Fruit fly (Drosophila melanogaster): ENCODE results near the gene HGTX.

HGTX gene

DNA sequence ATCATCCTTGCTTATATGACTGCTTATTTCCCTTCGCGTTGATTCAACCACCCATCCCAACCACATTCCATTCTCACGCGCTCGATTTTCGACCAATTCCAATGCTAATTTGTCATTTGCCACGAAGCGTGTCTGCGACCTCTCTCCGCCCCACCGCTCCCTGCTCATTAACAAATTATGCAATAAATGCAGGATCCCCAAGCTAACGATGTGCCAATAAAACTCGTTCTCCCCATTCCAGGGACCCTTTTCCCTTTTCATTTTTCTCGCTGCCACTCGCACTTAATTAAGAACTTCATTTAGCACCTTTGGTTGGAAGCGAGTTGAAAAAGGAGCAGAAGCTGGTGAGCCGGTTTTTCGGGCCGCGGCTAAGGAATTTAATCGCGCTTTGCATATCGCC lies 46.6 kb upstream of the HGTX start:
- TF ChIP-seq dsf (GFP tag; optimal IDR thresholded peaks at IDR 0.05; ENCODE audit: borderline replicate concordance), result no peak
- TF ChIP-seq Hr78 (GFP tag; optimal IDR thresholded peaks at IDR 0.05), result no peak
- no peak for TF ChIP-seq Sp1 (GFP tag; optimal IDR thresholded peaks at IDR 0.05)
- TF ChIP-seq jim (GFP tag; optimal IDR thresholded peaks at IDR 0.05), result no peak
- no peak for TF ChIP-seq lola (GFP tag; optimal IDR thresholded peaks at IDR 0.05)
- no peak for TF ChIP-seq HLH106 (tag; optimal IDR thresholded peaks at IDR 0.05)
- TF ChIP-seq psq (GFP tag; optimal IDR thresholded peaks at IDR 0.05), result no peak
- no peak for TF ChIP-seq woc (GFP tag; optimal IDR thresholded peaks at IDR 0.05)
- no peak for TF ChIP-seq Abd-B (GFP tag; optimal IDR thresholded peaks at IDR 0.05)
- no peak for TF ChIP-seq Rel (GFP tag; optimal IDR thresholded peaks at IDR 0.05)
- TF ChIP-seq Rel (tag; optimal IDR thresholded peaks at IDR 0.05), result no peak
- TF ChIP-seq Hnf4 (GFP tag; optimal IDR thresholded peaks at IDR 0.05), result no peak
- TF ChIP-seq ey (GFP tag; optimal IDR thresholded peaks at IDR 0.05), result no peak
- TF ChIP-seq Vsx2 (GFP tag; optimal IDR thresholded peaks at IDR 0.05; ENCODE audit: partially characterized antibody), result no peak
- no peak for TF ChIP-seq Dfd (GFP tag; optimal IDR thresholded peaks at IDR 0.05)
- no peak for TF ChIP-seq N (GFP tag; optimal IDR thresholded peaks at IDR 0.05)

DNA sequence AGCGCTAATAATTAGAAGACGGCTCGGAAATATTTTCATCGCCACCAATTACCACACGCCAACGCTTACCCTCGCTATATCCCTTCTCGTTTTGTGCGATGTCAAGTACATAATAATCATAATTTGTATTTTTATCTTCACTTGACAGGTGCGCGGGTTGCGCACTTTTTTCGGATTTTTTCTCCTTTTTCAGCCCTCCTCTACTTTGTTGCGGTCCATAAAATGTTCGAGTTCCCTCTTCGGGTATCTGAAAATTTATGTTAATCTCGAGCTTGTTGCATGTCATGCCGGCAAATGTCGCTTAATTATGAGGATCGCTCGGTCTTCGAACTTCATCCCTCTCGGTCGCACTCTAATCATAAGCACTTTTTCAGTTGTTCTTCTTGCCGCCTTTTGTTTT lies 45.8 kb upstream of the HGTX start:
- TF ChIP-seq Abd-B (GFP tag; optimal IDR thresholded peaks at IDR 0.05) (no peak), ey (GFP tag; optimal IDR thresholded peaks at IDR 0.05) (no peak), fru (GFP tag; optimal IDR thresholded peaks at IDR 0.05) (no peak), CG32264 (GFP tag; optimal IDR thresholded peaks at IDR 0.05) (no peak), Mio (GFP tag; optimal IDR thresholded peaks at IDR 0.05) (no peak), Hnf4 (GFP tag; optimal IDR thresholded peaks at IDR 0.05) (no peak), Vsx2 (GFP tag; optimal IDR thresholded peaks at IDR 0.05; ENCODE audit: partially characterized antibody) (no peak), foxo (GFP tag; optimal IDR thresholded peaks at IDR 0.05) (no peak), woc (GFP tag; optimal IDR thresholded peaks at IDR 0.05) (no peak), jim (GFP tag; optimal IDR thresholded peaks at IDR 0.05) (no peak), Hr83 (GFP tag; optimal IDR thresholded peaks at IDR 0.05; ENCODE audit: poor library complexity, severe bottlenecking) (no peak), Hr78 (GFP tag; optimal IDR thresholded peaks at IDR 0.05) (no peak), Rel (GFP tag; optimal IDR thresholded peaks at IDR 0.05) (no peak), Rel (tag; optimal IDR thresholded peaks at IDR 0.05) (no peak)

DNA sequence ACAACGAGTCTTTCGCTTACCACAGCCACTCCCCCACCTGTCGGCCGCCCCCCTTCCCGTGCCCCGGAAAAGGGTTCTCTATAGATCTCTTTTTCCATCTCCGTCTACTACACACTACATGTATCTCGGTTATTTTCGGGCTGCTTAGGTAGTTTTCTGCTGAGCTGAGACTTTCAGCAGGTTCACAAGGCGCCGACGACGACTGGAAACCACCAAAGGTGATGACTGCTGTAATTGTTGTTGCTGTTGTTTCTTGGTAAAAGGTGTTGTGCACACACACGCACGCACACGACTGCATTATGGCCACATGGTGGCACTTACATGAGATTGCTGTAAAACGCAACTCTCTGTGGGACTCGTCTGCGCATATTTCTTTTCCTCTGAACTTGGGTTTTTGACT lies 44.4 kb upstream of the HGTX start:
- TF ChIP-seq sage (GFP tag; optimal IDR thresholded peaks at IDR 0.05), result no peak
- no peak for TF ChIP-seq Abd-B (GFP tag; optimal IDR thresholded peaks at IDR 0.05)
- no peak for TF ChIP-seq CrebA (GFP tag; optimal IDR thresholded peaks at IDR 0.05; ENCODE audit: borderline replicate concordance)
- no peak for TF ChIP-seq HLH106 (tag; optimal IDR thresholded peaks at IDR 0.05)
- TF ChIP-seq pan (optimal IDR thresholded peaks at IDR 0.05), result no peak
- TF ChIP-seq woc (GFP tag; optimal IDR thresholded peaks at IDR 0.05), result no peak
- TF ChIP-seq tai (GFP tag; optimal IDR thresholded peaks at IDR 0.05), result no peak
- TF ChIP-seq usp (GFP tag; optimal IDR thresholded peaks at IDR 0.05), result no peak
- TF ChIP-seq N (GFP tag; optimal IDR thresholded peaks at IDR 0.05), result no peak
- no peak for TF ChIP-seq Hr78 (GFP tag; optimal IDR thresholded peaks at IDR 0.05)
- no peak for TF ChIP-seq CG9705 (GFP tag; optimal IDR thresholded peaks at IDR 0.05)
- TF ChIP-seq Dfd (GFP tag; optimal IDR thresholded peaks at IDR 0.05), result no peak
- TF ChIP-seq Myc (optimal IDR thresholded peaks at IDR 0.05), result no peak
- no peak for TF ChIP-seq Rel (GFP tag; optimal IDR thresholded peaks at IDR 0.05)
- TF ChIP-seq Rel (tag; optimal IDR thresholded peaks at IDR 0.05), result no peak
- no peak for TF ChIP-seq Jra (GFP tag; optimal IDR thresholded peaks at IDR 0.05)

DNA sequence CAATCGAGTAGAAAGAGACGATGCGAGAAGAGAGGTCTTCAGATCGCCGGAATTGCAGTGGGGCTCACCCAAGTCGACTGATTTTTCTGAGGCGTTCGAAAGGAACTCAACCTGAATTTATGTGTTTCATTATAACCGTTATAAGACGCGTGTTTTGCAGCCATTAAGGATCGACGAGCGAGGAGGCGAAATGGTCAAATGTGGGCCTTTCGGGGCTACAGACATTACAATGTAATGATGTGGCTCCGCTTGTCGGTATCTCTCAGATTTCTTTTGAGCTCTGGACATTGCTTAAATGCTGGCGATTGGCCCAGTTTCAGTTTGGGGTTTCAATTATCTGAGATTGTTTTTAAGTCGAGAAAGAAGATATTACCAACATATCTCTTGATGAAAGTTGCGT lies 43.5 kb upstream of the HGTX start:
- no peak for TF ChIP-seq Hr78 (GFP tag; optimal IDR thresholded peaks at IDR 0.05)
- no peak for TF ChIP-seq h (GFP tag; optimal IDR thresholded peaks at IDR 0.05)
- TF ChIP-seq usp (GFP tag; optimal IDR thresholded peaks at IDR 0.05), result no peak
- no peak for TF ChIP-seq pan (optimal IDR thresholded peaks at IDR 0.05)
- TF ChIP-seq jim (GFP tag; optimal IDR thresholded peaks at IDR 0.05), result no peak
- no peak for TF ChIP-seq sage (GFP tag; optimal IDR thresholded peaks at IDR 0.05)
- no peak for TF ChIP-seq lola (GFP tag; optimal IDR thresholded peaks at IDR 0.05)
- TF ChIP-seq Dfd (GFP tag; optimal IDR thresholded peaks at IDR 0.05), result no peak
- TF ChIP-seq Myc (optimal IDR thresholded peaks at IDR 0.05), result no peak

DNA sequence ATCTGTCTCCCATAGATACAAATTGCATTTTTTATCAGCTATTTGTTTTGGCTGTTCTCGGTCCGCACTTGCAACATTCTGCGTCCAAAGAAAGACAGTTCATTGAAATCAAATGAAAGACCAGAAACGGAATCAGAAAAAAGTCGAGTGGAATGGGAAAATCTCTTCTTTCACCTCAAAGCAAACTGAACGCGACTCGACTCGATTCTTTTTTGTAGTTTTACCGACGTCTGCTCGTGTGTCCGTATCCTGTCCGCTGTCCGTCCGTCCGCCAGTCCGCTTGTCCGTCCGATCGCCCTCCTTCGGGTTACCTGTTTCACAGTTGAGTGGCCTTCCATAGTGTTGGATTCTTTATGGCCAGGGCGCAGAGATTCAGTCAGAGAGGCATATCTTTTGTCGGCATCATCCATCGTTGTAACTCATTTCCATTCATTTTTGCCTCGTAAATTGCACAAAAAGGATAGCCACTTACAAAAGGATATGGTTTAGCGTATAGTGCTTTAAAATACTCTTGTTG lies 42.7 kb upstream of the HGTX start:
- TF ChIP-seq Hr83 (GFP tag; optimal IDR thresholded peaks at IDR 0.05; ENCODE audit: poor library complexity, severe bottlenecking) (no peak), woc (GFP tag; optimal IDR thresholded peaks at IDR 0.05) (no peak), pan (optimal IDR thresholded peaks at IDR 0.05) (no peak), brk (GFP tag; optimal IDR thresholded peaks at IDR 0.05) (no peak), Vsx2 (GFP tag; optimal IDR thresholded peaks at IDR 0.05; ENCODE audit: partially characterized antibody) (no peak), Hnf4 (GFP tag; optimal IDR thresholded peaks at IDR 0.05) (no peak), Dif (GFP tag; optimal IDR thresholded peaks at IDR 0.05; ENCODE audit: partially characterized antibody) (no peak), dsf (GFP tag; optimal IDR thresholded peaks at IDR 0.05; ENCODE audit: borderline replicate concordance) (no peak), Rel (GFP tag; optimal IDR thresholded peaks at IDR 0.05) (no peak), Rel (tag; optimal IDR thresholded peaks at IDR 0.05) (no peak), Sp1 (GFP tag; optimal IDR thresholded peaks at IDR 0.05) (no peak), tai (GFP tag; optimal IDR thresholded peaks at IDR 0.05) (no peak)

Data from whole organism, wandering third instar larva.